Fruit fly (Drosophila melanogaster): ENCODE data around the gene Mi-2.

Mi-2 gene

DNA sequence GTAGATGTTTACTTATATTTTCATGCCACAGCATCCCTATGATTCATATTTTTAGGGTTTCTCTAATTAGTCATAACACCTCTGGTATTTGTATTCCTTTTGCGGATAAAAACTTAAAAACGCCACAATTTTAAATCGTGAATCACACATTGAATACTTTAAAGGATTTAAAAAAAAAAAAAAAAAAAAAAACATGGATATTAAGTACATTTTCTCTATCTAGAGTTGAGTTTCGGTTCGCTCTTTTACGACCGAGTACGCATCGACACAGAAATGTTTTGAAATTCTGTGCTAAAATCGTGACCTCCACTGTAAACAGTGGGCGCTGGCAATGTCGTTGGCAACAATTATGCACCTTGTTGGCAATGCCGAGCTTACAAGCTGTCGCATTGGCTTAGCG lies 4.6 kb downstream of the Mi-2 start (continued):
- TF ChIP-seq Dfd (GFP tag; optimal IDR thresholded peaks at IDR 0.05) = no peak
- TF ChIP-seq CG2116 (GFP tag; optimal IDR thresholded peaks at IDR 0.05) = no peak
- TF ChIP-seq CG10209 (GFP tag; optimal IDR thresholded peaks at IDR 0.05) = no peak
- TF ChIP-seq chm (GFP tag; IDR thresholded peaks at IDR 0.05) = no peak
- no peak for TF ChIP-seq grau (tag; optimal IDR thresholded peaks at IDR 0.05)
- no peak for TF ChIP-seq CkIIα-i1 (GFP tag; IDR thresholded peaks at IDR 0.05)
- TF ChIP-seq CG1024 (GFP tag; IDR thresholded peaks at IDR 0.05) = no peak
- no peak for TF ChIP-seq CG30020 (tag; optimal IDR thresholded peaks at IDR 0.05)
- TF ChIP-seq unpg (GFP tag; optimal IDR thresholded peaks at IDR 0.05) = no peak
- no peak for TF ChIP-seq usp (GFP tag; optimal IDR thresholded peaks at IDR 0.05)
- no peak for TF ChIP-seq Adf1 (GFP tag; IDR thresholded peaks at IDR 0.05)
- TF ChIP-seq Poxn (GFP tag; IDR thresholded peaks at IDR 0.05) = no peak
- TF ChIP-seq mam (GFP tag; optimal IDR thresholded peaks at IDR 0.05) = no peak
- TF ChIP-seq CoRest (tag; optimal IDR thresholded peaks at IDR 0.05) = no peak
- TF ChIP-seq CG2120 (GFP tag; optimal IDR thresholded peaks at IDR 0.05) = peak; percentile 51
- no peak for TF ChIP-seq Dad (GFP tag; optimal IDR thresholded peaks at IDR 0.05)
- TF ChIP-seq CG9817 (tag; optimal IDR thresholded peaks at IDR 0.05) = no peak
- no peak for TF ChIP-seq schlank (tag; optimal IDR thresholded peaks at IDR 0.05)
- TF ChIP-seq Asciz (GFP tag; optimal IDR thresholded peaks at IDR 0.05) = no peak
- no peak for TF ChIP-seq hkb (optimal IDR thresholded peaks at IDR 0.05)
- TF ChIP-seq hkb (GFP tag; IDR thresholded peaks at IDR 0.05) = 0 out of 2 replicates have a peak, but pooled peaks have one; percentile 38
- no peak for TF ChIP-seq trh (GFP tag; optimal IDR thresholded peaks at IDR 0.05)
- no peak for TF ChIP-seq prd (optimal IDR thresholded peaks at IDR 0.05)
- TF ChIP-seq prd (GFP tag; IDR thresholded peaks at IDR 0.05) = 0 out of 3 replicates have a peak, but pooled peaks have one; percentile 16
- TF ChIP-seq stc (GFP tag; IDR thresholded peaks at IDR 0.05) = no peak
- no peak for TF ChIP-seq CG12769 (tag; optimal IDR thresholded peaks at IDR 0.05)
- TF ChIP-seq PHDP (tag; optimal IDR thresholded peaks at IDR 0.05) = no peak
- no peak for TF ChIP-seq CG11456 (GFP tag; IDR thresholded peaks at IDR 0.05)
- no peak for TF ChIP-seq CG10274 (GFP tag; optimal IDR thresholded peaks at IDR 0.05)
- no peak for TF ChIP-seq sob (GFP tag; IDR thresholded peaks at IDR 0.05)
- TF ChIP-seq tll (GFP tag; optimal IDR thresholded peaks at IDR 0.05) = no peak
- no peak for TF ChIP-seq Pdp1 (GFP tag; optimal IDR thresholded peaks at IDR 0.05)
- TF ChIP-seq bowl (GFP tag; IDR thresholded peaks at IDR 0.05) = no peak
- TF ChIP-seq crp (GFP tag; optimal IDR thresholded peaks at IDR 0.05) = no peak
- no peak for TF ChIP-seq Doc3 (GFP tag; IDR thresholded peaks at IDR 0.05; ENCODE audit: partially characterized antibody)
- no peak for TF ChIP-seq bbx (GFP tag; IDR thresholded peaks at IDR 0.05; ENCODE audit: partially characterized antibody)
- no peak for TF ChIP-seq CG17568 (GFP tag; optimal IDR thresholded peaks at IDR 0.05)
- no peak for TF ChIP-seq CG6854 (GFP tag; optimal IDR thresholded peaks at IDR 0.05)
- no peak for TF ChIP-seq tgo (GFP tag; IDR thresholded peaks at IDR 0.05)
- TF ChIP-seq CG10147 (GFP tag; optimal IDR thresholded peaks at IDR 0.05) = no peak
- peak; percentile 39 for TF ChIP-seq tio (GFP tag; optimal IDR thresholded peaks at IDR 0.05)
- no peak for TF ChIP-seq CG4820 (GFP tag; optimal IDR thresholded peaks at IDR 0.05)
- TF ChIP-seq CG15269 (tag; optimal IDR thresholded peaks at IDR 0.05) = peak; percentile 7
- TF ChIP-seq Camta (GFP tag; optimal IDR thresholded peaks at IDR 0.05) = no peak
- no peak for TF ChIP-seq Chrac-16 (GFP tag; optimal IDR thresholded peaks at IDR 0.05)
- TF ChIP-seq Dbx (GFP tag; IDR thresholded peaks at IDR 0.05) = 0 out of 3 replicates have a peak, but pooled peaks have one; percentile 33
- no peak for TF ChIP-seq CG13894 (tag; optimal IDR thresholded peaks at IDR 0.05)
- TF ChIP-seq Usf (GFP tag; optimal IDR thresholded peaks at IDR 0.05) = no peak
- no peak for TF ChIP-seq CG14710 (tag; optimal IDR thresholded peaks at IDR 0.05)
- no peak for TF ChIP-seq CG14667 (GFP tag; IDR thresholded peaks at IDR 0.05)
- no peak for TF ChIP-seq CG10431 (GFP tag; optimal IDR thresholded peaks at IDR 0.05)
- no peak for TF ChIP-seq NK7.1 (GFP tag; optimal IDR thresholded peaks at IDR 0.05)

All from whole organism, embryonic.